Fruit fly (Drosophila melanogaster): ENCODE results near the gene CG12541.

The CG12541 gene

dm6 chrX:7097859-7098303 lies 32.0 kb upstream of the CG12541 start, which contains the start of gene Sxl (continued):
- TF ChIP-seq Ptx1 (GFP tag; IDR thresholded peaks at IDR 0.05) (0 out of 2 replicates have a peak, but pooled peaks have one; percentile 20), CG1603 (tag; optimal IDR thresholded peaks at IDR 0.05) (peak; percentile 86), ftz-f1 (GFP tag; optimal IDR thresholded peaks at IDR 0.05) (no peak), nmo (GFP tag; optimal IDR thresholded peaks at IDR 0.05) (peak; percentile 43), CG11504 (tag; optimal IDR thresholded peaks at IDR 0.05) (peak; percentile 39), lmd (GFP tag; IDR thresholded peaks at IDR 0.05) (no peak), dpn (GFP tag; optimal IDR thresholded peaks at IDR 0.05) (peak in 1 of 2 experiments; percentile 8), gro (GFP tag; optimal IDR thresholded peaks at IDR 0.05) (peak; percentile 13), Hsf (GFP tag; optimal IDR thresholded peaks at IDR 0.05) (no peak), dm (GFP tag; optimal IDR thresholded peaks at IDR 0.05) (peak; percentile 9), ci (GFP tag; IDR thresholded peaks at IDR 0.05) (peak; percentile 72), CG18599 (GFP tag; optimal IDR thresholded peaks at IDR 0.05) (peak; percentile 15), lov (optimal IDR thresholded peaks at IDR 0.05) (no peak), lov (GFP tag; IDR thresholded peaks at IDR 0.05) (no peak), luna (GFP tag; optimal IDR thresholded peaks at IDR 0.05) (no peak), HmgZ (tag; optimal IDR thresholded peaks at IDR 0.05) (peak; percentile 69), HHEX (GFP tag; optimal IDR thresholded peaks at IDR 0.05) (peak; percentile 31), CG31388 (GFP tag; optimal IDR thresholded peaks at IDR 0.05) (no peak), NC2β (GFP tag; optimal IDR thresholded peaks at IDR 0.05) (peak; percentile 53), unc-4 (GFP tag; IDR thresholded peaks at IDR 0.05; ENCODE audit: partially characterized antibody) (peak; percentile 20; the same call in 1 of the 2 replicates), pita (GFP tag; optimal IDR thresholded peaks at IDR 0.05) (peak; percentile 96), da (GFP tag; optimal IDR thresholded peaks at IDR 0.05) (no peak), CG10543 (GFP tag; optimal IDR thresholded peaks at IDR 0.05) (peak; percentile 31), Elba2 (GFP tag; optimal IDR thresholded peaks at IDR 0.05) (no peak), ATbp (GFP tag; optimal IDR thresholded peaks at IDR 0.05) (no peak), crc (GFP tag; optimal IDR thresholded peaks at IDR 0.05) (no peak), CG7786 (GFP tag; optimal IDR thresholded peaks at IDR 0.05) (no peak), pho (GFP tag; optimal IDR thresholded peaks at IDR 0.05) (peak; percentile 27), CG9797 (GFP tag; optimal IDR thresholded peaks at IDR 0.05) (peak; percentile 99), CG9932 (GFP tag; IDR thresholded peaks at IDR 0.05) (peak; percentile 27; the same call in 1 of the 2 replicates), CG12391 (tag; optimal IDR thresholded peaks at IDR 0.05) (peak; percentile 3), CG1647 (GFP tag; optimal IDR thresholded peaks at IDR 0.05) (no peak), tap (tag; optimal IDR thresholded peaks at IDR 0.05) (no peak), sd (tag; optimal IDR thresholded peaks at IDR 0.05) (peak; percentile 47), CG15514 (GFP tag; optimal IDR thresholded peaks at IDR 0.05) (peak; percentile 85), abd-A (tag; optimal IDR thresholded peaks at IDR 0.05) (peak; percentile 57), sob (GFP tag; IDR thresholded peaks at IDR 0.05) (peak; percentile 41), CG4360 (GFP tag; IDR thresholded peaks at IDR 0.05) (peak; percentile 76), Aef1 (GFP tag; IDR thresholded peaks at IDR 0.05) (peak; percentile 74), croc (GFP tag; conservative IDR thresholded peaks at IDR 0.05) (no peak), CG18764 (GFP tag; optimal IDR thresholded peaks at IDR 0.05) (peak; percentile 2), CG16863 (GFP tag; optimal IDR thresholded peaks at IDR 0.05) (no peak), Adf1 (GFP tag; IDR thresholded peaks at IDR 0.05) (no peak), amos (GFP tag; IDR thresholded peaks at IDR 0.05; ENCODE audit: partially characterized antibody) (peak; percentile 48; the same call in 1 of the 2 replicates), CG13894 (tag; optimal IDR thresholded peaks at IDR 0.05) (peak; percentile 66), Poxn (GFP tag; IDR thresholded peaks at IDR 0.05) (no peak), CG11093 (GFP tag; IDR thresholded peaks at IDR 0.05) (no peak), BEAF-32 (GFP tag; optimal IDR thresholded peaks at IDR 0.05) (peak; percentile 53), CG3163 (GFP tag; optimal IDR thresholded peaks at IDR 0.05) (peak; percentile 21), Mes4 (GFP tag; optimal IDR thresholded peaks at IDR 0.05) (no peak), Dref (GFP tag; IDR thresholded peaks at IDR 0.05) (peak; percentile 46; the same call in 1 of the 2 replicates)

Data from whole organism, embryonic.